Fruit fly (Drosophila melanogaster) whole organism, prepupa: ENCODE measurements around the gene mv.
A peak's percentile ranks its signal among the peaks of the same experiment; 100 is the strongest.

ENCODE experiments used
- Blimp-1 ChIP-seq: fragments of 200-800 bp; sonication (Bioruptor generic); optimal IDR thresholded peaks from 3 replicates; lab custom pipeline; 2017; ENCODE audit warnings: missing biosample characterization, missing genetic modification characterization, mild to moderate bottlenecking, moderate library complexity, missing genetic modification reagents
- CG10631 ChIP-seq: fragments of 200-800 bp; sonication (Bioruptor generic); optimal IDR thresholded peaks from 2 replicates; lab custom pipeline; 2016; ENCODE audit warnings: missing biosample characterization, missing genetic modification characterization
- CG10669 ChIP-seq: fragments of 200-800 bp; sonication (Bioruptor generic); optimal IDR thresholded peaks from 3 replicates; lab custom pipeline; 2018; ENCODE audit warnings: missing biosample characterization, mild to moderate bottlenecking, missing genetic modification characterization, moderate library complexity
- CG11294 ChIP-seq: fragments of 200-800 bp; sonication (Bioruptor generic); IDR thresholded peaks from 2 replicates; pipeline ENCODE4 v1.3.6; 2022; ENCODE audit warnings: missing biosample characterization, missing genetic modification characterization
- CG11762 ChIP-seq: fragments of 200-800 bp; sonication (Bioruptor generic); optimal IDR thresholded peaks from 3 replicates; lab custom pipeline; 2016; ENCODE audit warnings: missing biosample characterization, missing genetic modification characterization; ENCODE audit not compliant: insufficient read depth
- CG11902 ChIP-seq: fragments of 200-800 bp; sonication (Bioruptor generic); optimal IDR thresholded peaks from 3 replicates; lab custom pipeline; 2016; ENCODE audit warnings: missing biosample characterization, missing genetic modification characterization
- CG1621 ChIP-seq: fragments of 200-800 bp; sonication (Bioruptor generic); optimal IDR thresholded peaks from 3 replicates; lab custom pipeline; 2018; ENCODE audit warnings: missing biosample characterization, mild to moderate bottlenecking, missing genetic modification characterization
- CG16779 ChIP-seq: fragments of 200-800 bp; sonication (Bioruptor generic); optimal IDR thresholded peaks from 3 replicates; lab custom pipeline; 2017; ENCODE audit warnings: missing biosample characterization, mild to moderate bottlenecking, missing genetic modification characterization
- CG3032 ChIP-seq: fragments of 200-800 bp; optimal IDR thresholded peaks from 2 replicates; lab custom pipeline; 2019; ENCODE audit warnings: missing biosample characterization, mild to moderate bottlenecking, missing genetic modification characterization, moderate library complexity
- CG31627 ChIP-seq: fragments of 200-800 bp; sonication (Bioruptor generic); optimal IDR thresholded peaks from 3 replicates; lab custom pipeline; 2016; ENCODE audit warnings: missing biosample characterization, missing genetic modification characterization
- CG32006 ChIP-seq: fragments of 200-800 bp; sonication (Bioruptor generic); optimal IDR thresholded peaks from 3 replicates; lab custom pipeline; 2017; ENCODE audit warnings: missing biosample characterization, mild to moderate bottlenecking, missing genetic modification characterization
- CG34406 ChIP-seq: fragments of 200-800 bp; sonication (Bioruptor generic); optimal IDR thresholded peaks from 3 replicates; lab custom pipeline; 2016; ENCODE audit warnings: missing biosample characterization, missing genetic modification characterization
- CG3919 ChIP-seq: fragments of 200-800 bp; sonication (Bioruptor generic); optimal IDR thresholded peaks from 3 replicates; lab custom pipeline; 2016; ENCODE audit warnings: missing biosample characterization, missing genetic modification characterization
- CG4318 ChIP-seq: fragments of 200-800 bp; sonication (Bioruptor generic); optimal IDR thresholded peaks from 3 replicates; lab custom pipeline; 2017; ENCODE audit warnings: missing biosample characterization, mild to moderate bottlenecking, missing genetic modification characterization
- CG6163 ChIP-seq: fragments of 200-800 bp; sonication (Bioruptor generic); IDR thresholded peaks from 3 replicates; pipeline ENCODE4 v1.3.6; 2022; ENCODE audit warnings: missing biosample characterization, missing genetic modification characterization
- CG6276 ChIP-seq: fragments of 200-800 bp; sonication (Bioruptor generic); optimal IDR thresholded peaks from 2 replicates; lab custom pipeline; 2017; ENCODE audit warnings: missing biosample characterization, mild to moderate bottlenecking, missing genetic modification characterization
- CG6792 ChIP-seq: fragments of 200-800 bp; sonication (Bioruptor generic); optimal IDR thresholded peaks from 3 replicates; lab custom pipeline; 2016; ENCODE audit warnings: missing biosample characterization, missing genetic modification characterization
- CG6808 ChIP-seq: fragments of 200-800 bp; sonication (Bioruptor generic); optimal IDR thresholded peaks from 3 replicates; lab custom pipeline; 2017; ENCODE audit warnings: missing biosample characterization, missing genetic modification characterization, mild to moderate bottlenecking, moderate library complexity, missing genetic modification reagents
- CG6854 ChIP-seq: fragments of 200-800 bp; sonication (Bioruptor generic); optimal IDR thresholded peaks from 2 replicates; lab custom pipeline; 2017; ENCODE audit warnings: missing biosample characterization, mild to moderate bottlenecking, missing genetic modification characterization
- CG8119 ChIP-seq: fragments of 200-800 bp; sonication (Bioruptor generic); IDR thresholded peaks from 3 replicates; pipeline ENCODE4 v1.3.6; 2022; ENCODE audit warnings: missing biosample characterization, missing genetic modification characterization
- CG8319 ChIP-seq: fragments of 200-800 bp; sonication (Bioruptor generic); optimal IDR thresholded peaks from 3 replicates; lab custom pipeline; 2016; ENCODE audit warnings: missing biosample characterization, missing genetic modification characterization
- CG8632 ChIP-seq: fragments of 200-800 bp; sonication (Bioruptor generic); optimal IDR thresholded peaks from 3 replicates; lab custom pipeline; 2016; ENCODE audit warnings: missing biosample characterization, missing genetic modification characterization
- Eip75B ChIP-seq: fragments of 200-800 bp; sonication (Bioruptor generic); optimal IDR thresholded peaks from 3 replicates; lab custom pipeline; 2016; ENCODE audit warnings: missing biosample characterization, missing genetic modification characterization
- Eip93F ChIP-seq: fragments of 200-800 bp; sonication (Bioruptor generic); optimal IDR thresholded peaks from 2 replicates; lab custom pipeline; 2016; ENCODE audit warnings: missing biosample characterization, mild to moderate bottlenecking, missing genetic modification characterization
- Ets21C ChIP-seq: fragments of 200-800 bp; sonication (Bioruptor generic); optimal IDR thresholded peaks from 3 replicates; lab custom pipeline; 2016; ENCODE audit warnings: missing biosample characterization, missing genetic modification characterization
- Ets96B ChIP-seq: fragments of 200-800 bp; optimal IDR thresholded peaks from 2 replicates; lab custom pipeline; 2019; ENCODE audit warnings: missing biosample characterization, mild to moderate bottlenecking, missing genetic modification characterization, moderate library complexity
- Hr38 ChIP-seq: sonication (Bioruptor generic); optimal IDR thresholded peaks from 2 replicates; lab custom pipeline; 2016; ENCODE audit warnings: missing biosample characterization, missing genetic modification characterization
- Hr39 ChIP-seq: fragments of 200-800 bp; sonication (Bioruptor generic); optimal IDR thresholded peaks from 2 replicates; lab custom pipeline; 2016; ENCODE audit warnings: missing biosample characterization, missing genetic modification characterization
- Hr4 ChIP-seq: fragments of 200-800 bp; sonication (Bioruptor generic); optimal IDR thresholded peaks from 3 replicates; lab custom pipeline; 2016; ENCODE audit warnings: missing biosample characterization, missing genetic modification characterization
- Lpt ChIP-seq: fragments of 200-800 bp; sonication (Bioruptor generic); optimal IDR thresholded peaks from 3 replicates; lab custom pipeline; 2016; ENCODE audit warnings: missing biosample characterization, missing genetic modification characterization
- Met ChIP-seq: fragments of 200-800 bp; sonication (Bioruptor generic); optimal IDR thresholded peaks from 3 replicates; lab custom pipeline; 2016; ENCODE audit warnings: missing biosample characterization, missing genetic modification characterization
- OdsH ChIP-seq: fragments of 200-800 bp; sonication (Bioruptor generic); optimal IDR thresholded peaks from 3 replicates; lab custom pipeline; 2016; ENCODE audit warnings: missing biosample characterization, missing genetic modification characterization
- Sox15 ChIP-seq: fragments of 200-800 bp; sonication (Bioruptor generic); optimal IDR thresholded peaks from 3 replicates; lab custom pipeline; 2016; ENCODE audit warnings: missing biosample characterization, missing genetic modification characterization
- achi ChIP-seq: fragments of 200-800 bp; sonication (Bioruptor generic); optimal IDR thresholded peaks from 3 replicates; lab custom pipeline; 2016; ENCODE audit warnings: missing biosample characterization, missing genetic modification characterization
- acj6 ChIP-seq: fragments of 200-800 bp; sonication (Bioruptor generic); optimal IDR thresholded peaks from 3 replicates; lab custom pipeline; 2016; ENCODE audit warnings: missing biosample characterization, missing genetic modification characterization
- cyc ChIP-seq: fragments of 200-800 bp; sonication (Bioruptor generic); optimal IDR thresholded peaks from 3 replicates; lab custom pipeline; 2016; ENCODE audit warnings: missing biosample characterization, missing genetic modification characterization
- dsx ChIP-seq: fragments of 200-800 bp; optimal IDR thresholded peaks from 3 replicates; lab custom pipeline; 2019; ENCODE audit warnings: missing biosample characterization, mild to moderate bottlenecking, missing genetic modification characterization, moderate library complexity; ENCODE audit not compliant: poor library complexity, severe bottlenecking
- eg ChIP-seq: fragments of 200-800 bp; sonication (Bioruptor generic); IDR thresholded peaks from 3 replicates; pipeline ENCODE4 v1.3.6; 2022; ENCODE audit warnings: missing biosample characterization, missing genetic modification characterization
- fd59A ChIP-seq: fragments of 200-800 bp; sonication (Bioruptor generic); optimal IDR thresholded peaks from 2 replicates; lab custom pipeline; 2017; ENCODE audit warnings: missing biosample characterization, mild to moderate bottlenecking, missing genetic modification characterization, missing genetic modification reagents
- fd85E ChIP-seq: fragments of 200-800 bp; sonication (Bioruptor generic); optimal IDR thresholded peaks from 3 replicates; lab custom pipeline; 2016; ENCODE audit warnings: missing biosample characterization, missing genetic modification characterization
- fkh ChIP-seq: fragments of 200-800 bp; sonication (Bioruptor generic); optimal IDR thresholded peaks from 3 replicates; lab custom pipeline; 2017; ENCODE audit warnings: missing biosample characterization, mild to moderate bottlenecking, missing genetic modification characterization, moderate library complexity
- lz ChIP-seq: fragments of 200-800 bp; sonication (Bioruptor generic); optimal IDR thresholded peaks from 3 replicates; lab custom pipeline; 2016; ENCODE audit warnings: missing biosample characterization, missing genetic modification characterization
- net ChIP-seq: fragments of 200-800 bp; sonication (Bioruptor generic); optimal IDR thresholded peaks from 3 replicates; lab custom pipeline; 2016; ENCODE audit warnings: missing biosample characterization, missing genetic modification characterization
- pdm3 ChIP-seq: fragments of 200-800 bp; sonication (Bioruptor generic); optimal IDR thresholded peaks from 3 replicates; lab custom pipeline; 2016; ENCODE audit warnings: missing biosample characterization, missing genetic modification characterization
- salr ChIP-seq, 2 experiments: fragments of 200-800 bp; sonication (Bioruptor generic); optimal IDR thresholded peaks; 3 replicates each; lab custom pipeline; 2016 to 2018; ENCODE audit warnings: missing biosample characterization in 2 of 2, missing genetic modification characterization in 2 of 2, mild to moderate bottlenecking in 1 of 2
- spab ChIP-seq: fragments of 200-800 bp; sonication (Bioruptor generic); optimal IDR thresholded peaks from 2 replicates; lab custom pipeline; 2017; ENCODE audit warnings: missing biosample characterization, mild to moderate bottlenecking, missing genetic modification characterization, missing genetic modification reagents
- ss ChIP-seq, 2 experiments: fragments of 200-800 bp; sonication (Bioruptor generic); optimal IDR thresholded peaks; 2 replicates in 1 of 2; 3 replicates in 1 of 2; lab custom pipeline; 2017 to 2018; ENCODE audit warnings: mild to moderate bottlenecking in 2 of 2, missing biosample characterization in 2 of 2, missing genetic modification characterization in 2 of 2, moderate library complexity in 1 of 2
- svp ChIP-seq: fragments of 200-800 bp; sonication (Bioruptor generic); peaks from one replicate; lab custom pipeline; 2016; ENCODE audit warnings: missing biosample characterization, missing genetic modification characterization
- vri ChIP-seq: fragments of 200-800 bp; sonication (Bioruptor generic); optimal IDR thresholded peaks from 3 replicates; lab custom pipeline; 2016; ENCODE audit warnings: missing biosample characterization, mild to moderate bottlenecking, missing genetic modification characterization

The mv gene

DNA sequence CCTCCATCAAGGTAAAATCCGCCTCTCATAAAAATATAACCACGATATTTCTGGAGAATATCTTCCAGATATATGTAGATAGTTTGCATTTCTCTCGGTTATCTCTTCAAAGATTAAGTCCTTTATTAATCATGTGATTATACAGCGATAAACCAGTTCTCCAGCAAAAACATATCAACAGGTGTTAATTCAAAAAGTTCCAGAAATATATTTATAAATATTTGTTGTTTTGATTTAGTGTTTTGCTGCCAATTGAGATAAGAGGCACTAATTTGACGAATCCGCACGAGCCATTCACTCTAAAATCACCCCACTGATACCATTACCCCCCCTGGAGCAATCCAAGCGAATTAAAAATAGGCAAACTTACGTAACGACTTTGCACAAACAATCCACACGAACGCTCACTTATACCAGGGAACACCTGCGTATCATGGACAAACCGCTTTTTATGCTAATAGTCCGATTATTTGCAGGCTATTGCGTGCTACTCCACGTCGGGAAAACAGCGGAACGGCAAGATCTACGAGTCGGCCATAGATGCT lies 693 bp upstream of the mv start:
- no peak for TF ChIP-seq CG3032 (tag; lab: Kevin White, UChicago)
- TF ChIP-seq vri (GFP tag; lab: Kevin White, UChicago), result peak; percentile 49

DNA sequence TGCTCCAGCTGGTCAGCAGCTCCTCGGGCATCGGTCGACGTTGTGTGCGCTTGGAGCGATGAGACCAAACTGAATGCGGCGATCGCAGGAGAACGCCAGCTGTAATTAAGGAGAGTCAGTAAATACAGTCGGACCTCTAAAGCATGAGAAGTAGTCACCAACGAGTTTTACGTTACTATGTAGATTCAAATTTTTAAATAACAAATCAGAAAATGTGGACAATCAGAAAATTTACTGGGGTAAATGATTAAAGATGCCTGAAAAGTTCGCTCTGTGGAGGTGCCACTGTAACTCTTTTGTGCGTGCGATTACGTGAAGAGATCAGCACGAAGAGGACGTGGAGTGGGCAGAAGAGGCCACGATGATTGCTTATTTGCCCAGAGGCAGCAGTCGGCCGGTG lies 1.0 kb downstream of the mv start, which contains the start of gene SCOT:
Gene SCOT (plus strand): TSS at position 180 of the 400 bp plus-strand sequence.
- TF ChIP-seq Ets96B (peak; percentile 93), CG6163 (GFP tag; lab: Robert Waterston, UW) (peak; percentile 98), pdm3 (peak; percentile 97), CG11762 (GFP tag; lab: Kevin White, UChicago) (peak; percentile 91), Hr38 (GFP tag; lab: Kevin White, UChicago) (peak; percentile 92), fkh (no peak), CG1621 (tag; lab: Kevin White, UChicago) (peak; percentile 93), acj6 (GFP tag; lab: Kevin White, UChicago) (peak; percentile 97), CG34406 (peak; percentile 91), spab (GFP tag; lab: Kevin White, UChicago) (peak; percentile 88), achi (GFP tag; lab: Kevin White, UChicago) (peak; percentile 95), eg (peak; percentile 98), Hr39 (GFP tag; lab: Kevin White, UChicago) (peak; percentile 95), CG10669 (peak; percentile 91), svp (GFP tag; lab: Kevin White, UChicago) (peak; percentile 93), lz (GFP tag; lab: Kevin White, UChicago) (peak; percentile 90), Hr4 (peak; percentile 99), CG11294 (GFP tag; lab: Robert Waterston, UW) (peak; percentile 96), vri (GFP tag; lab: Kevin White, UChicago) (peak; percentile 87), Eip75B (GFP tag; lab: Kevin White, UChicago) (peak; percentile 95), CG4318 (GFP tag; lab: Kevin White, UChicago) (no peak), CG6854 (GFP tag; lab: Kevin White, UChicago) (no peak), Sox15 (GFP tag; lab: Kevin White, UChicago) (peak; percentile 86), Ets21C (GFP tag; lab: Kevin White, UChicago) (no peak), CG8632 (GFP tag; lab: Kevin White, UChicago) (peak; percentile 90), CG16779 (tag; lab: Kevin White, UChicago) (peak; percentile 90), CG3919 (GFP tag; lab: Kevin White, UChicago) (peak; percentile 97), cyc (peak; percentile 92), fd59A (GFP tag; lab: Kevin White, UChicago) (peak; percentile 91), CG6808 (peak; percentile 87), Eip93F (GFP tag; lab: Kevin White, UChicago) (peak; percentile 44), OdsH (GFP tag; lab: Kevin White, UChicago) (peak; percentile 97), CG10631 (GFP tag; lab: Kevin White, UChicago) (peak; percentile 95), fd85E (peak; percentile 71), CG8119 (GFP tag; lab: Robert Waterston, UW) (peak; percentile 98), net (GFP tag; lab: Kevin White, UChicago) (peak; percentile 95), CG31627 (GFP tag; lab: Kevin White, UChicago) (peak; percentile 94), Lpt (GFP tag; lab: Kevin White, UChicago) (peak; percentile 96), CG6276 (GFP tag; lab: Kevin White, UChicago) (peak; percentile 94), dsx (GFP tag; lab: Kevin White, UChicago) (peak; percentile 87), CG11902 (peak; percentile 88), Met (GFP tag; lab: Kevin White, UChicago) (peak; percentile 90), CG8319 (GFP tag; lab: Kevin White, UChicago) (peak; percentile 69), ss (GFP tag; optimal IDR thresholded peaks at IDR 0.05; lab: Kevin White, UChicago) (peak in 1 of 2 experiments; percentile 82), CG32006 (GFP tag; lab: Kevin White, UChicago) (peak; percentile 97), salr (GFP tag; optimal IDR thresholded peaks at IDR 0.05; lab: Kevin White, UChicago) (peak; percentile 92 to 95), Blimp-1 (peak; percentile 54), CG6792 (GFP tag; lab: Kevin White, UChicago) (peak; percentile 94)
